Worm (Caenorhabditis elegans) whole organism, late embryonic: ENCODE results near the gene Y66D12A.11.

Experiments used
- C08G9.2 ChIP-seq: sonication (generic microtip); optimal IDR thresholded peaks from 2 replicates; lab custom pipeline; 2016; ENCODE audit warnings: mild to moderate bottlenecking, missing genetic modification characterization, moderate library complexity, missing compliant biosample characterization
- K09A11.1 ChIP-seq: sonication (generic microtip); optimal IDR thresholded peaks from 2 replicates; lab custom pipeline; 2017; ENCODE audit warnings: antibody characterized with exemption, mild to moderate bottlenecking, missing genetic modification characterization, missing compliant biosample characterization; ENCODE audit not compliant: insufficient read depth
- Y22D7AL.16 ChIP-seq: sonication (generic microtip); optimal IDR thresholded peaks from 2 replicates; lab custom pipeline; 2016; ENCODE audit warnings: missing genetic modification characterization, missing compliant biosample characterization
- ahr-1 ChIP-seq: sonication (generic microtip); optimal IDR thresholded peaks from 2 replicates; lab custom pipeline; 2016; ENCODE audit warnings: missing genetic modification characterization, missing compliant biosample characterization
- ama-1 ChIP-seq: fragments of 150-350 bp; optimal IDR thresholded peaks from 2 replicates; lab custom pipeline; 2014
- ceh-14 ChIP-seq: sonication (generic microtip); optimal IDR thresholded peaks from 2 replicates; lab custom pipeline; 2016; ENCODE audit warnings: missing genotype, missing genetic modification characterization, missing compliant biosample characterization
- ceh-18 ChIP-seq: sonication (generic microtip); optimal IDR thresholded peaks from 2 replicates; lab custom pipeline; 2016; ENCODE audit warnings: missing genetic modification characterization, missing compliant biosample characterization
- ceh-2 ChIP-seq: sonication (generic microtip); optimal IDR thresholded peaks from 2 replicates; lab custom pipeline; 2016; ENCODE audit warnings: missing genotype, missing genetic modification characterization, missing compliant biosample characterization
- ceh-31 ChIP-seq: sonication (generic microtip); optimal IDR thresholded peaks from 2 replicates; lab custom pipeline; 2016; ENCODE audit warnings: missing genetic modification characterization, missing compliant biosample characterization
- ceh-34 ChIP-seq: sonication (generic microtip); optimal IDR thresholded peaks from 2 replicates; lab custom pipeline; 2016; ENCODE audit warnings: mild to moderate bottlenecking, missing genetic modification characterization, missing compliant biosample characterization
- ceh-45 ChIP-seq: fragments of 200-800 bp; sonication (Bioruptor generic); IDR thresholded peaks from 2 replicates; pipeline ENCODE4 v1.3.6; 2022; ENCODE audit warnings: missing genetic modification reagents, missing genetic modification characterization, missing compliant biosample characterization
- ceh-9 ChIP-seq: sonication (generic microtip); optimal IDR thresholded peaks from 2 replicates; lab custom pipeline; 2016; ENCODE audit warnings: mild to moderate bottlenecking, missing genetic modification characterization, inconsistent platforms, missing compliant biosample characterization
- che-1 ChIP-seq: sonication (generic microtip); optimal IDR thresholded peaks from 2 replicates; lab custom pipeline; 2016; ENCODE audit warnings: mild to moderate bottlenecking, missing genetic modification characterization, missing compliant biosample characterization
- elt-2 ChIP-seq: sonication (generic microtip); optimal IDR thresholded peaks from 2 replicates; lab custom pipeline; 2016; ENCODE audit warnings: missing genetic modification reagents, missing genetic modification characterization, missing compliant biosample characterization
- elt-4 ChIP-seq: sonication (generic microtip); optimal IDR thresholded peaks from 2 replicates; lab custom pipeline; 2016; ENCODE audit warnings: missing genetic modification characterization, missing compliant biosample characterization
- fkh-6 ChIP-seq: sonication (generic microtip); optimal IDR thresholded peaks from 2 replicates; lab custom pipeline; 2016; ENCODE audit warnings: missing genetic modification characterization, missing compliant biosample characterization
- hlh-13 ChIP-seq: fragments of 200-800 bp; sonication (Bioruptor generic); optimal IDR thresholded peaks from 2 replicates; lab custom pipeline; 2018; ENCODE audit warnings: mild to moderate bottlenecking, missing genetic modification characterization, missing compliant biosample characterization
- hlh-15 ChIP-seq: sonication (generic microtip); optimal IDR thresholded peaks from 2 replicates; lab custom pipeline; 2016; ENCODE audit warnings: missing genetic modification characterization, missing compliant biosample characterization
- hlh-8 ChIP-seq: sonication (generic microtip); optimal IDR thresholded peaks from 2 replicates; lab custom pipeline; 2016; ENCODE audit warnings: missing genotype, missing genetic modification characterization, missing compliant biosample characterization
- lim-6 ChIP-seq: sonication (generic microtip); optimal IDR thresholded peaks from 2 replicates; lab custom pipeline; 2016; ENCODE audit warnings: missing genetic modification characterization, missing compliant biosample characterization
- lin-11 ChIP-seq: fragments of 200-800 bp; sonication (Bioruptor generic); optimal IDR thresholded peaks from 2 replicates; lab custom pipeline; 2018; ENCODE audit warnings: mild to moderate bottlenecking, missing genetic modification characterization, missing compliant biosample characterization
- npax-4 ChIP-seq: sonication (generic microtip); optimal IDR thresholded peaks from 2 replicates; lab custom pipeline; 2016; ENCODE audit warnings: missing genetic modification characterization, missing compliant biosample characterization
- odd-2 ChIP-seq: sonication (generic microtip); optimal IDR thresholded peaks from 2 replicates; lab custom pipeline; 2017; ENCODE audit warnings: antibody characterized with exemption, mild to moderate bottlenecking, missing genetic modification characterization, missing compliant biosample characterization
- pag-3 ChIP-seq: sonication (generic microtip); optimal IDR thresholded peaks from 2 replicates; lab custom pipeline; 2016; ENCODE audit warnings: missing compliant biosample characterization, missing genetic modification characterization, borderline replicate concordance
- pax-1 ChIP-seq: fragments of 150-350 bp; optimal IDR thresholded peaks from 2 replicates; lab custom pipeline; 2014; ENCODE audit warnings: missing biosample characterization, missing genetic modification characterization
- pha-2 ChIP-seq: sonication (generic microtip); optimal IDR thresholded peaks from 2 replicates; lab custom pipeline; 2017; ENCODE audit warnings: mild to moderate bottlenecking, missing genetic modification characterization, missing compliant biosample characterization
- pha-4 ChIP-seq: fragments of 150-350 bp; optimal IDR thresholded peaks from 2 replicates; lab custom pipeline; 2018; ENCODE audit warnings: missing biosample characterization, missing genetic modification reagents, missing genetic modification characterization
- pros-1 ChIP-seq: fragments of 150-350 bp; optimal IDR thresholded peaks from 2 replicates; lab custom pipeline; 2014; ENCODE audit warnings: missing biosample characterization, missing genetic modification reagents, missing genetic modification characterization
- rnt-1 ChIP-seq: sonication (generic microtip); optimal IDR thresholded peaks from 2 replicates; lab custom pipeline; 2016; ENCODE audit warnings: missing genetic modification characterization, missing compliant biosample characterization
- sox-4 ChIP-seq: sonication (generic microtip); optimal IDR thresholded peaks from 2 replicates; lab custom pipeline; 2017; ENCODE audit warnings: mild to moderate bottlenecking, missing genetic modification characterization, inconsistent platforms, missing compliant biosample characterization
- tbx-7 ChIP-seq: sonication (generic microtip); optimal IDR thresholded peaks from 2 replicates; lab custom pipeline; 2016; ENCODE audit warnings: missing genotype, missing genetic modification characterization, missing compliant biosample characterization
- ttx-3 ChIP-seq: sonication (generic microtip); optimal IDR thresholded peaks from 2 replicates; lab custom pipeline; 2016; ENCODE audit warnings: missing genetic modification reagents, missing genetic modification characterization, missing compliant biosample characterization
- unc-42 ChIP-seq: sonication (generic microtip); optimal IDR thresholded peaks from 2 replicates; lab custom pipeline; 2016; ENCODE audit warnings: missing genotype, missing genetic modification characterization, missing compliant biosample characterization
- unc-55 ChIP-seq: sonication (generic microtip); optimal IDR thresholded peaks from 2 replicates; lab custom pipeline; 2017; ENCODE audit warnings: missing biosample characterization, missing genetic modification reagents, missing genetic modification characterization
- unc-86 ChIP-seq: sonication (generic microtip); optimal IDR thresholded peaks from 2 replicates; lab custom pipeline; 2016; ENCODE audit warnings: missing genetic modification characterization, missing compliant biosample characterization

Gene Y66D12A.11

DNA sequence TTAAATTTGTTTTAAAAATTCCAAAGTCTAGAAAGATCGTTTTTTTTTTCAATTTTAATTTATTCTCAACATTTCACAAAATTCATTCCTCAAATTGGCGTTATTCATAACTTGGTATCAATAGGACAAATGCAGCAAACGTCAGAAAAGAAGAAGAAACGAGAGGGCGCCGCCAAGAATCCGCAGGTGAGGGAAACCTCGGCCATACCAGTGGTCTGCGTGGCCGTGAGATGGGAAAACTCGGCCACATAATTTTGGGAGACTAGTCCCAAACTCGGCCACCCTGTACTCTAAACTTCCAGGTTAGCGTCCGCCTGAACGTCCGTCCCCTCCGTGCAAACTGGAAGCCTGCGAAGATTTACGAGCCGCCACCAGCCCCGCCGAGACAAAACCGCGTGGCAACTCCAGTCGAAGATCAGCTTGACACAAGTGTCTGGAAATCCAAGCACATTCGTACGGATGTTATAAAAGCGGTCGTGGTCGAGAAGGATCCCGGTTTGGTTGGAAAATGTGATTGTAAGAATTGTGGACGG is at the start of gene Y66D12A.11:
Gene Y66D12A.11 (plus strand): TSS at position 51 of the 533 bp plus-strand sequence.
- TF ChIP-seq hlh-8 (tag; lab: Kevin White, UChicago) (no peak), ttx-3 (tag; lab: Kevin White, UChicago) (no peak), unc-55 (GFP tag; lab: Kevin White, UChicago) (no peak), ceh-9 (tag; lab: Kevin White, UChicago) (no peak), hlh-15 (tag; lab: Kevin White, UChicago) (no peak), odd-2 (tag; lab: Kevin White, UChicago) (no peak), elt-2 (no peak), Y22D7AL.16 (tag; lab: Kevin White, UChicago) (no peak)

DNA sequence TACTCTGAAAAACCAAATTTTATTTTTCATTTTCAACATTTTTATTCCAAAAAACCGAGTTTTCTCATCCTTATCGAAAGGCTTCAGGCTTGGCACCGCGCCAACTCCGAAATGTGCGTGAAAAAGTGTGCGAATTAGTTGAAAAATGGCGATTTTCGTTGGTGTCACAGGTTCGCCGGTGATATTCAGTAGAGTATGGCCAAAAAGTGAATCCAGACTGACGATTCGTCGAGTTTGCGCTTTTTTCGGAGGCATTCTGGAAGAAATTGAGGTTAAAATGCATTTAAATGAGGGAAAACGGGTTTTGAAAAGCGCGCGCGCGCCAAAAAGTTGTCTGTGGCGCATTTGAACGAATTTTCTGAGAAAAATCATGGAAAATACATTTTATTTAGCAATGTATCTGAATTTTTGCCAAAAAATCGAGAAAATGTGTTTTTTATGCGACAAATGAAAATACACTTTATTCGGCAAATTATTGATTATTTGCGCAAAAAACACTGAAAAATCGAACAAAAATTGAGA is 39.7 kb upstream of the Y66D12A.11 start, which contains the start of the genes Y66D12A.16 and such-1:
Gene Y66D12A.16 (plus strand): TSS at position 51 of the 522 bp plus-strand sequence.
Gene such-1 (minus strand): TSS at position 256 of the 522 bp plus-strand sequence.
- TF ChIP-seq npax-4 (tag; lab: Kevin White, UChicago) (no peak), C08G9.2 (no peak), ceh-18 (tag; lab: Kevin White, UChicago) (no peak), pros-1 (tag; lab: Kevin White, UChicago) (no peak), fkh-6 (no peak), che-1 (tag; lab: Kevin White, UChicago) (no peak), ceh-9 (tag; lab: Kevin White, UChicago) (no peak), K09A11.1 (tag; lab: Kevin White, UChicago) (no peak), lim-6 (no peak), hlh-8 (tag; lab: Kevin White, UChicago) (no peak), elt-2 (no peak), ttx-3 (tag; lab: Kevin White, UChicago) (no peak), ceh-34 (tag; lab: Kevin White, UChicago) (no peak), ahr-1 (tag; lab: Kevin White, UChicago) (no peak), ceh-14 (tag; lab: Kevin White, UChicago) (no peak), tbx-7 (tag; lab: Kevin White, UChicago) (no peak), pha-2 (tag; lab: Kevin White, UChicago) (no peak)
- TF ChIP-seq, all 69 proteins: peak for 0

DNA sequence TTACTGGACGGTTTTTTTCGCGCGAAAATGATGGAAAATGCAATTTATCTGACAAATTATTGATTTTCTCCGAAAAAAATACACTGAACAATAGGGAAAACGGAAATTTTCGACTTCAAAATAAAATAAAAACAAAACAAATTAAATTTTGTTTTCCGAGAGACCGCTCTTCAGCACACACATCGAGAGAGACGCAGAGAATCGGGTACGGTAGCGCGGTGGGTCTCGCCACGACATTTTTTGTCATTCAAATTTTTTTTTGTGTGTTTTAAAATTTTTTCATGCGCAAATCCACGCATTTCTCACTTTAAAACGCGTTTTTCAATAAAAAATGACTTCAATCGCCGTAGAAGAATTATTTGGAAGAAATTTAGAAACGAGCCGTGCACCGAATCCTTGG is 39.2 kb upstream of the Y66D12A.11 start:
- TF ChIP-seq K09A11.1 (tag; lab: Kevin White, UChicago) (no peak), ceh-14 (tag; lab: Kevin White, UChicago) (no peak), hlh-15 (tag; lab: Kevin White, UChicago) (no peak), che-1 (tag; lab: Kevin White, UChicago) (no peak), tbx-7 (tag; lab: Kevin White, UChicago) (no peak), hlh-8 (tag; lab: Kevin White, UChicago) (no peak), rnt-1 (tag; lab: Kevin White, UChicago) (no peak), hlh-13 (GFP tag; lab: Kevin White, UChicago) (no peak), ceh-2 (tag; lab: Kevin White, UChicago) (no peak), pag-3 (tag; lab: Kevin White, UChicago) (no peak), lin-11 (no peak), odd-2 (tag; lab: Kevin White, UChicago) (no peak), ceh-45 (GFP tag; lab: Robert Waterston, UW) (no peak), elt-4 (no peak), ceh-31 (tag; lab: Kevin White, UChicago) (no peak), Y22D7AL.16 (tag; lab: Kevin White, UChicago) (no peak), pha-4 (tag; lab: Kevin White, UChicago) (no peak), unc-86 (tag; lab: Kevin White, UChicago) (no peak), ceh-18 (tag; lab: Kevin White, UChicago) (no peak), pax-1 (tag; lab: Kevin White, UChicago) (no peak)

- TF ChIP-seq ttx-3 (tag; lab: Kevin White, UChicago): no peak
- no peak for TF ChIP-seq unc-42 (tag; lab: Kevin White, UChicago)
- TF ChIP-seq ama-1: no peak
- TF ChIP-seq sox-4 (tag; lab: Kevin White, UChicago): no peak
These were observed 36.9 kb upstream of the Y66D12A.11 start, which contains the start of gene xpb-1 for ce11 chrIII:11526396-11526795. xpb-1 (plus strand) TSS chrIII:11526657.
